Worm (Caenorhabditis elegans) whole organism, midembryonic: ENCODE measurements around the gene H01G02.4.

Source experiments
- T22C8.4 ChIP-seq: fragments of 200-800 bp; sonication (Bioruptor generic); IDR thresholded peaks from 2 replicates; pipeline ENCODE4 v1.3.6; 2022; ENCODE audit warnings: missing genetic modification characterization, missing compliant biosample characterization
- cog-1 ChIP-seq: sonication (generic microtip); optimal IDR thresholded peaks from 2 replicates; lab custom pipeline; 2016; ENCODE audit warnings: missing genetic modification characterization, missing compliant biosample characterization
- flt-1 ChIP-seq: fragments of 200-800 bp; sonication (Bioruptor generic); IDR thresholded peaks from 2 replicates; pipeline ENCODE4 v1.3.6; 2022; ENCODE audit warnings: missing genetic modification characterization, missing compliant biosample characterization
- klf-2 ChIP-seq: fragments of 200-800 bp; sonication (Bioruptor generic); conservative IDR thresholded peaks from 2 replicates; pipeline ENCODE4 v1.3.6; 2022; ENCODE audit warnings: missing genetic modification reagents, missing genetic modification characterization, missing compliant biosample characterization
- med-1 ChIP-seq: sonication (generic microtip); optimal IDR thresholded peaks from 2 replicates; lab custom pipeline; 2017; ENCODE audit warnings: missing genetic modification characterization, mild to moderate bottlenecking, missing compliant biosample characterization, antibody characterized with exemption, missing genetic modification reagents; ENCODE audit not compliant: insufficient read depth
- ref-1 ChIP-seq: fragments of 200-800 bp; sonication (Bioruptor generic); conservative IDR thresholded peaks from 2 replicates; pipeline ENCODE4 v1.3.6; 2022; ENCODE audit warnings: missing genetic modification reagents, missing genetic modification characterization, missing compliant biosample characterization
- tab-1 ChIP-seq: fragments of 200-800 bp; sonication (Bioruptor generic); IDR thresholded peaks from 2 replicates; pipeline ENCODE4 v1.3.6; 2022; ENCODE audit warnings: missing genetic modification characterization, missing compliant biosample characterization
- ztf-23 ChIP-seq: fragments of 200-800 bp; sonication (Bioruptor generic); IDR thresholded peaks from 2 replicates; pipeline ENCODE4 v1.3.6; 2022; ENCODE audit warnings: missing genetic modification reagents, missing genetic modification characterization, missing compliant biosample characterization
- ztf-29 ChIP-seq: fragments of 200-800 bp; sonication (Bioruptor generic); IDR thresholded peaks from 2 replicates; pipeline ENCODE4 v1.3.6; 2022; ENCODE audit warnings: missing genetic modification reagents, missing genetic modification characterization, missing compliant biosample characterization

Gene H01G02.4

ce11 chrIV:11820067-11820913 is 17.3 kb upstream of the H01G02.4 start:
- no peak for TF ChIP-seq klf-2
- no peak for TF ChIP-seq flt-1 (GFP tag; lab: Robert Waterston, UW)
- TF ChIP-seq ztf-23 (GFP tag; lab: Robert Waterston, UW), result no peak
- no peak for TF ChIP-seq med-1
- TF ChIP-seq ref-1 (GFP tag; lab: Robert Waterston, UW), result no peak
- no peak for TF ChIP-seq ztf-29 (GFP tag; lab: Robert Waterston, UW)
- no peak for TF ChIP-seq T22C8.4 (GFP tag; lab: Robert Waterston, UW)
- TF ChIP-seq cog-1 (tag; lab: Kevin White, UChicago), result no peak
- TF ChIP-seq tab-1 (GFP tag; lab: Robert Waterston, UW), result no peak

DNA sequence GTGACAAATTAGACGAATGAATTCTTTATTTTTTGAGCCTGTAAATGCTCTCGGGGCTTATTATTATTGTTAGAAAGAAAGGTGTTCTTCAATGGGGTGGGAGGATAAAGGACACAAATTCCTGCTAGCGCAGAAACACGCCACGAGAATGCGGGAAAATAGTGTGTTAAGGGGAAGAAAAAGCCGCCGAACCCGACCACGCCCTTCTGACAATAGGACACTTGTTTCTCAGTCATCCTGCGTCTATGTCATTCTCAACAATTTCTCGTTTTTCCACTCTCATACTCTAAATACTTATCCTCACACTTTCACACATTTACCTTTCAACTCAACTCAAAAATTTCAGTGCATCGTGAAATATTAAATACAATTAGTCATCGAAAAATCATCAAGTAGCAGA is 11.0 kb upstream of the H01G02.4 start, which contains the start of gene M117.1:
Gene M117.1, plus strand, starts transcription at position 347 of the 400 bp plus-strand sequence.
- TF ChIP-seq ztf-29 (GFP tag; lab: Robert Waterston, UW), result no peak
- TF ChIP-seq tab-1 (GFP tag; lab: Robert Waterston, UW), result no peak
- TF ChIP-seq klf-2, result no peak
- no peak for TF ChIP-seq cog-1 (tag; lab: Kevin White, UChicago)
- no peak for TF ChIP-seq T22C8.4 (GFP tag; lab: Robert Waterston, UW)
- no peak for TF ChIP-seq ref-1 (GFP tag; lab: Robert Waterston, UW)
- no peak for TF ChIP-seq ztf-23 (GFP tag; lab: Robert Waterston, UW)

DNA sequence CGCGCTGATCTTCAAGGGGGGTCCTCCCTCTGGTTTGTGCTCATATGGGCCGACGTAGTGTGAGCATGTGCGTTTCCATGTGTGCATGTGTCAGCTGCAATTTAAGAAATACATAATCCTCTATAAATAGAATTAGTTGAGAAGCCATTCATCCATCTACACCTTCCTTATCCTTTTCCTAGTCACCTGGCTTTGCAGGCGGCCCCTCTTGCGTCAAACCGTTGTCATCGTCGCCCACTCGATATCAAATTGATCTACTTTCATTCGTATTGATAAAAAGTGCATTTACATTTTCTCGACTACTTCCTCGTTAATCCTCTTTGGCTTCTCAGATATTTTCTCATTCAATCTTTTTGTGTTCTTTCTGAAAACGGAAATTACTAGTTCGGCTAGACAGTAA is 9.1 kb upstream of the H01G02.4 start:
- TF ChIP-seq ref-1 (GFP tag; lab: Robert Waterston, UW), result no peak
- TF ChIP-seq flt-1 (GFP tag; lab: Robert Waterston, UW), result no peak
- TF ChIP-seq klf-2, result no peak
- no peak for TF ChIP-seq tab-1 (GFP tag; lab: Robert Waterston, UW)
- TF ChIP-seq med-1, result no peak
- TF ChIP-seq T22C8.4 (GFP tag; lab: Robert Waterston, UW), result no peak
- no peak for TF ChIP-seq cog-1 (tag; lab: Kevin White, UChicago)

DNA sequence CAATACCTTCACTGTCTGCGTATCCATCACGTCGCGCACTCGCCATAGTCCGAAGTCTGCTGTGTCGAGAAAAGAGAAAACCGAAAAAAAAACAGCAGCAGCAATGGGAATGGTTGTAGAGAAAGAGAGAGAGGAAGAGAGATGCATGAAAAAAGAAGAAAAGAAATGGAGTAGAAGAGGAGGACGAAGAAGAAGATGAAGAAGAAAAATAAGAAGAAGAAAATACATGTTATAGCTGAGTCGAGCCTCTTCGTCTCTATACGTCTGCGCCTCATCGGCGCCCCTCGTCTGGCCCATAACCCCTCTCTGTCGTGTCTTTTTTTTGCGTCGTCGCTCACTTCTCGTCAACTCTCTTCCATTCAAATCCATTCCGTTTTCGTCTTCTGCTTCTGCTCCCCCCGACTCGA is 6.8 kb upstream of the H01G02.4 start:
- TF ChIP-seq T22C8.4 (GFP tag; lab: Robert Waterston, UW), result no peak
- peak; percentile 31 for TF ChIP-seq cog-1 (tag; lab: Kevin White, UChicago)
- TF ChIP-seq ref-1 (GFP tag; lab: Robert Waterston, UW), result no peak
- 0 out of 2 replicates have a peak, but pooled peaks have one; percentile 10 for TF ChIP-seq flt-1 (GFP tag; lab: Robert Waterston, UW)
- no peak for TF ChIP-seq ztf-29 (GFP tag; lab: Robert Waterston, UW)
- TF ChIP-seq tab-1 (GFP tag; lab: Robert Waterston, UW), result no peak
- TF ChIP-seq klf-2, result no peak
- TF ChIP-seq med-1, result no peak
- TF ChIP-seq ztf-23 (GFP tag; lab: Robert Waterston, UW), result no peak

DNA sequence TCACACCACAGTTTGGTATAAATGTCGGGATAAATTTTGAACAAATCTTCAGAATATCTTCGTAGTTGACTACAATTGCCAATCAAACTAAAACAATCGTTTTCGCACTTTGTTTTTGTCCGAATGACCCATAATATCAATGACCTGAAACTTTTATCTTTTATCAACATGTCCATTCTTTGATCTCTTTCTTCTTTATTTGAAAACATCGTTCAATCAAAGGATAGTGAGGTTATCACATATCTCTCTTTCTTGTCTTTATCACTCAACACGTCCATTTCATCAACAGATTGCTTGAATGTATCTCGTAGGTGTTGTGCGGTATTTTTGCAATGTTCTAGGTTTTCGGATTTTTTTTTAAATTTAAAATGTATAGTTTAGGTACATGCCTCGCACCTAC is 6.1 kb upstream of the H01G02.4 start:
- TF ChIP-seq cog-1 (tag; lab: Kevin White, UChicago) (no peak), ztf-29 (GFP tag; lab: Robert Waterston, UW) (no peak), T22C8.4 (GFP tag; lab: Robert Waterston, UW) (no peak), klf-2 (no peak), ztf-23 (GFP tag; lab: Robert Waterston, UW) (no peak), med-1 (no peak), flt-1 (GFP tag; lab: Robert Waterston, UW) (no peak), ref-1 (GFP tag; lab: Robert Waterston, UW) (no peak), tab-1 (GFP tag; lab: Robert Waterston, UW) (no peak)

- TF ChIP-seq flt-1 (GFP tag; lab: Robert Waterston, UW), result no peak
- TF ChIP-seq cog-1 (tag; lab: Kevin White, UChicago), result no peak
- no peak for TF ChIP-seq ztf-23 (GFP tag; lab: Robert Waterston, UW)
- TF ChIP-seq ref-1 (GFP tag; lab: Robert Waterston, UW), result no peak
- TF ChIP-seq med-1, result no peak
- TF ChIP-seq T22C8.4 (GFP tag; lab: Robert Waterston, UW), result no peak
- TF ChIP-seq klf-2, result no peak
- no peak for TF ChIP-seq tab-1 (GFP tag; lab: Robert Waterston, UW)
- no peak for TF ChIP-seq ztf-29 (GFP tag; lab: Robert Waterston, UW)
Observed at ce11 chrIV:11804053-11804452, 1.1 kb upstream of the H01G02.4 start, which contains the start of gene H01G02.1. Gene H01G02.1, minus strand, starts transcription at chrIV:11804153.

- TF ChIP-seq tab-1 (GFP tag; lab: Robert Waterston, UW) (no peak), T22C8.4 (GFP tag; lab: Robert Waterston, UW) (no peak), med-1 (no peak), flt-1 (GFP tag; lab: Robert Waterston, UW) (no peak)
Observed at ce11 chrIV:11801078-11801477, 1.9 kb downstream of the H01G02.4 start, which contains the start of gene dyf-18. Gene dyf-18, minus strand, starts transcription at chrIV:11801178.

ce11 chrIV:11799240-11799639 is 3.7 kb downstream of the H01G02.4 start:
- TF ChIP-seq klf-2 (no peak), tab-1 (GFP tag; lab: Robert Waterston, UW) (no peak)

ce11 chrIV:11796818-11797217 is 6.1 kb downstream of the H01G02.4 start:
- TF ChIP-seq ztf-23 (GFP tag; lab: Robert Waterston, UW) (no peak), klf-2 (no peak), flt-1 (GFP tag; lab: Robert Waterston, UW) (no peak), T22C8.4 (GFP tag; lab: Robert Waterston, UW) (no peak), ztf-29 (GFP tag; lab: Robert Waterston, UW) (no peak), ref-1 (GFP tag; lab: Robert Waterston, UW) (no peak), cog-1 (tag; lab: Kevin White, UChicago) (no peak), tab-1 (GFP tag; lab: Robert Waterston, UW) (no peak)
